Fruit fly (Drosophila melanogaster) whole organism, wandering third instar larva: ENCODE measurements around the gene tzn.
A peak's percentile ranks its signal among the peaks of the same experiment; 100 is the strongest.

Experiments used
- Abd-B ChIP-seq: fragments of >200 bp; optimal IDR thresholded peaks from 2 replicates; lab custom pipeline; 2017; ENCODE audit warnings: missing biosample characterization, missing genetic modification characterization
- CG32264 ChIP-seq: fragments of 200-800 bp; sonication (Bioruptor generic); optimal IDR thresholded peaks from 2 replicates; lab custom pipeline; 2016; ENCODE audit warnings: missing biosample characterization, missing genetic modification characterization
- CG9705 ChIP-seq: fragments of 200-800 bp; sonication (Bioruptor generic); optimal IDR thresholded peaks from 2 replicates; lab custom pipeline; 2018; ENCODE audit warnings: missing biosample characterization, mild to moderate bottlenecking, missing genetic modification characterization
- CrebA ChIP-seq: fragments of 200-800 bp; sonication (Bioruptor generic); optimal IDR thresholded peaks from 2 replicates; lab custom pipeline; 2016; ENCODE audit warnings: missing biosample characterization, mild to moderate bottlenecking, missing genetic modification characterization, borderline replicate concordance
- Dfd ChIP-seq: fragments of >200 bp; optimal IDR thresholded peaks from 2 replicates; lab custom pipeline; 2017; ENCODE audit warnings: missing biosample characterization, missing genetic modification characterization
- Dif ChIP-seq: fragments of 200-275, 200-300 bp; sonication (Bioruptor generic); optimal IDR thresholded peaks from 2 replicates; lab custom pipeline; 2018; ENCODE audit warnings: missing biosample characterization, missing genetic modification characterization; ENCODE audit not compliant: partially characterized antibody
- GATAd ChIP-seq: sonication (Bioruptor generic); optimal IDR thresholded peaks from 2 replicates; lab custom pipeline; 2016; ENCODE audit warnings: missing biosample characterization, missing genetic modification characterization
- HLH106 ChIP-seq: fragments of 200-800 bp; optimal IDR thresholded peaks from 3 replicates; lab custom pipeline; 2019; ENCODE audit warnings: missing biosample characterization, mild to moderate bottlenecking, missing genetic modification characterization, moderate library complexity
- Hnf4 ChIP-seq: fragments of 200-800 bp; sonication (Bioruptor generic); optimal IDR thresholded peaks from 2 replicates; lab custom pipeline; 2016; ENCODE audit warnings: missing biosample characterization, mild to moderate bottlenecking, missing genetic modification characterization
- Hr78 ChIP-seq: fragments of >200 bp; optimal IDR thresholded peaks from 2 replicates; lab custom pipeline; 2017; ENCODE audit warnings: missing biosample characterization, missing genetic modification characterization
- Hr83 ChIP-seq: fragments of 200-300 bp; sonication (Bioruptor generic); optimal IDR thresholded peaks from 2 replicates; lab custom pipeline; 2016; ENCODE audit warnings: missing biosample characterization, mild to moderate bottlenecking, missing genetic modification characterization, moderate library complexity; ENCODE audit not compliant: poor library complexity, severe bottlenecking
- Jra ChIP-seq: sonication (Bioruptor generic); optimal IDR thresholded peaks from 2 replicates; lab custom pipeline; 2016; ENCODE audit warnings: missing biosample characterization, missing genetic modification characterization
- Mio ChIP-seq: sonication (Bioruptor generic); optimal IDR thresholded peaks from 2 replicates; lab custom pipeline; 2016; ENCODE audit warnings: missing biosample characterization, missing genetic modification characterization
- Myc ChIP-seq: fragments of >200 bp; optimal IDR thresholded peaks from 2 replicates; lab custom pipeline; 2017
- N ChIP-seq: fragments of >200 bp; optimal IDR thresholded peaks from 2 replicates; lab custom pipeline; 2018; ENCODE audit warnings: missing biosample characterization, missing external identifiers, missing genetic modification characterization
- OdsH ChIP-seq: fragments of 200-800 bp; sonication (Bioruptor generic); optimal IDR thresholded peaks from 2 replicates; lab custom pipeline; 2016; ENCODE audit warnings: missing biosample characterization, mild to moderate bottlenecking, missing genetic modification characterization
- Rel ChIP-seq, 2 experiments: fragments of 200-800 bp; sonication (Bioruptor generic) in 1 of 2; optimal IDR thresholded peaks; 2 replicates in 1 of 2; 3 replicates in 1 of 2; lab custom pipeline; 2016 to 2019; ENCODE audit warnings: mild to moderate bottlenecking in 2 of 2, missing biosample characterization in 2 of 2, missing genetic modification characterization in 2 of 2, moderate library complexity in 1 of 2
- Sp1 ChIP-seq: fragments of 200-800 bp; sonication (Bioruptor generic); optimal IDR thresholded peaks from 3 replicates; lab custom pipeline; 2019; ENCODE audit warnings: missing biosample characterization, mild to moderate bottlenecking, missing genetic modification characterization, moderate library complexity
- Vsx2 ChIP-seq: fragments of 200-300, 225-300 bp; sonication (Bioruptor generic); optimal IDR thresholded peaks from 2 replicates; lab custom pipeline; 2018; ENCODE audit warnings: missing biosample characterization, missing genetic modification characterization; ENCODE audit not compliant: partially characterized antibody
- br ChIP-seq: fragments of 200-800 bp; sonication (Bioruptor generic); optimal IDR thresholded peaks from 2 replicates; lab custom pipeline; 2016; ENCODE audit warnings: missing biosample characterization, missing genetic modification characterization
- brk ChIP-seq: fragments of 200-800 bp; sonication (Bioruptor generic); optimal IDR thresholded peaks from 2 replicates; lab custom pipeline; 2016; ENCODE audit warnings: missing biosample characterization, mild to moderate bottlenecking, missing genetic modification characterization
- dl ChIP-seq, 2 experiments: fragments of 175-275, 200-275 bp in 1 of 2; fragments of 200-275 bp in 1 of 2; sonication (Bioruptor generic); optimal IDR thresholded peaks; lab custom pipeline; 2018; ENCODE audit warnings: mild to moderate bottlenecking in 2 of 2, missing biosample characterization in 2 of 2, missing genetic modification characterization in 2 of 2, moderate library complexity in 2 of 2; ENCODE audit not compliant: partially characterized antibody in 2 of 2, insufficient read depth in 1 of 2
- dmrt93B ChIP-seq: fragments of 200-800 bp; sonication (Bioruptor generic); optimal IDR thresholded peaks from 2 replicates; lab custom pipeline; 2018; ENCODE audit warnings: missing biosample characterization, mild to moderate bottlenecking, missing genetic modification characterization
- dsf ChIP-seq: sonication (Bioruptor generic); optimal IDR thresholded peaks from 2 replicates; lab custom pipeline; 2016; ENCODE audit warnings: missing biosample characterization, missing genetic modification characterization, borderline replicate concordance
- ey ChIP-seq: fragments of 200-800 bp; sonication (Bioruptor generic); optimal IDR thresholded peaks from 2 replicates; lab custom pipeline; 2016; ENCODE audit warnings: missing biosample characterization, missing genetic modification characterization
- foxo ChIP-seq, 2 experiments: fragments of 200-800 bp; sonication (Bioruptor generic); optimal IDR thresholded peaks; 2 replicates in 1 of 2; 3 replicates in 1 of 2; lab custom pipeline; 2016 to 2017; ENCODE audit warnings: missing biosample characterization in 2 of 2, missing genetic modification characterization in 2 of 2
- fru ChIP-seq: fragments of 200-800 bp; sonication (Bioruptor generic); optimal IDR thresholded peaks from 3 replicates; lab custom pipeline; 2016; ENCODE audit warnings: missing biosample characterization, mild to moderate bottlenecking, missing genetic modification characterization
- h ChIP-seq: fragments of 200-800 bp; sonication (Bioruptor generic); optimal IDR thresholded peaks from 3 replicates; lab custom pipeline; 2016; ENCODE audit warnings: missing biosample characterization, mild to moderate bottlenecking, missing genetic modification characterization
- jim ChIP-seq: fragments of 175-275, 200-325 bp; sonication (Bioruptor generic); optimal IDR thresholded peaks from 2 replicates; lab custom pipeline; 2016; ENCODE audit warnings: missing biosample characterization, mild to moderate bottlenecking, missing genetic modification characterization
- lola ChIP-seq: fragments of >200 bp; optimal IDR thresholded peaks from 2 replicates; lab custom pipeline; 2017; ENCODE audit warnings: missing biosample characterization, missing genetic modification characterization
- pan ChIP-seq: fragments of >200 bp; optimal IDR thresholded peaks from 2 replicates; lab custom pipeline; 2017
- psq ChIP-seq: fragments of 200-800 bp; sonication (Bioruptor generic); optimal IDR thresholded peaks from 3 replicates; lab custom pipeline; 2017; ENCODE audit warnings: missing biosample characterization, mild to moderate bottlenecking, missing genetic modification characterization, moderate library complexity
- rgr ChIP-seq: fragments of 200-800 bp; sonication (Bioruptor generic); optimal IDR thresholded peaks from 3 replicates; lab custom pipeline; 2016; ENCODE audit warnings: missing biosample characterization, mild to moderate bottlenecking, missing genetic modification characterization
- sage ChIP-seq: fragments of 200-800 bp; sonication (Bioruptor generic); optimal IDR thresholded peaks from 2 replicates; lab custom pipeline; 2016; ENCODE audit warnings: missing biosample characterization, mild to moderate bottlenecking, missing genetic modification characterization
- sv ChIP-seq: fragments of 200-800 bp; sonication (Bioruptor generic); optimal IDR thresholded peaks from 3 replicates; lab custom pipeline; 2016; ENCODE audit warnings: missing biosample characterization, missing genetic modification characterization
- tai ChIP-seq: sonication (Bioruptor generic); optimal IDR thresholded peaks from 2 replicates; lab custom pipeline; 2016; ENCODE audit warnings: missing biosample characterization, missing genetic modification characterization
- usp ChIP-seq: fragments of >200 bp; optimal IDR thresholded peaks from 2 replicates; lab custom pipeline; 2017; ENCODE audit warnings: missing biosample characterization, missing genetic modification characterization
- woc ChIP-seq: sonication (Bioruptor generic); optimal IDR thresholded peaks from 2 replicates; lab custom pipeline; 2016; ENCODE audit warnings: missing biosample characterization, mild to moderate bottlenecking, missing genetic modification characterization

tzn gene

dm6 chr3L:20771891-20772646, 26.4 kb upstream of the tzn start:
- TF ChIP-seq CrebA (GFP tag; lab: Kevin White, UChicago): no peak
- no peak for TF ChIP-seq N
- peak; percentile 78 for TF ChIP-seq OdsH (GFP tag; lab: Kevin White, UChicago)
- no peak for TF ChIP-seq pan (lab: Kevin White, UChicago)
- TF ChIP-seq psq (GFP tag; lab: Kevin White, UChicago): peak; percentile 53
- TF ChIP-seq Hr78 (GFP tag; lab: Kevin White, UChicago): no peak
- TF ChIP-seq Mio (GFP tag; lab: Kevin White, UChicago): no peak
- no peak for TF ChIP-seq jim (GFP tag; lab: Kevin White, UChicago)
- peak; percentile 55 for TF ChIP-seq sv (GFP tag; lab: Kevin White, UChicago)
- peak; percentile 67 for TF ChIP-seq woc (GFP tag; lab: Kevin White, UChicago)
- no peak for TF ChIP-seq brk (GFP tag; lab: Kevin White, UChicago)
- TF ChIP-seq Hnf4 (GFP tag; lab: Kevin White, UChicago): peak; percentile 73
- TF ChIP-seq foxo (GFP tag; optimal IDR thresholded peaks at IDR 0.05; lab: Kevin White, UChicago): peak in 1 of 2 experiments; percentile 80
- no peak for TF ChIP-seq Abd-B (GFP tag; lab: Kevin White, UChicago)
- peak; percentile 72 for TF ChIP-seq br (GFP tag; lab: Kevin White, UChicago)
- TF ChIP-seq ey (GFP tag; lab: Kevin White, UChicago): peak; percentile 71
- no peak for TF ChIP-seq usp (GFP tag; lab: Kevin White, UChicago)
- TF ChIP-seq tai (GFP tag; lab: Kevin White, UChicago): no peak
- peak; percentile 80 for TF ChIP-seq fru
- no peak for TF ChIP-seq Vsx2 (GFP tag; lab: Kevin White, UChicago)
- TF ChIP-seq HLH106: peak; percentile 68
- no peak for TF ChIP-seq CG32264 (GFP tag; lab: Kevin White, UChicago)
- peak; percentile 41 for TF ChIP-seq dmrt93B
- no peak for TF ChIP-seq Rel (GFP tag; optimal IDR thresholded peaks at IDR 0.05; lab: Kevin White, UChicago)
- TF ChIP-seq Rel (tag; optimal IDR thresholded peaks at IDR 0.05; lab: Kevin White, UChicago): no peak
- TF ChIP-seq sage (GFP tag; lab: Kevin White, UChicago): peak; percentile 65
- TF ChIP-seq dl (GFP tag; optimal IDR thresholded peaks at IDR 0.05; lab: Kevin White, UChicago; ENCODE audit: insufficient read depth in 1 of 2, partially characterized antibody in 2 of 2): no peak
- peak; percentile 46 for TF ChIP-seq Sp1
- no peak for TF ChIP-seq lola (GFP tag; lab: Kevin White, UChicago)
- TF ChIP-seq GATAd: no peak
- TF ChIP-seq Dif: no peak
- TF ChIP-seq dsf (GFP tag; lab: Kevin White, UChicago): no peak
- TF ChIP-seq CG9705 (GFP tag; lab: Kevin White, UChicago): no peak
- TF ChIP-seq Myc (lab: Kevin White, UChicago): peak; percentile 76
- peak; percentile 75 for TF ChIP-seq h (GFP tag; lab: Kevin White, UChicago)
- TF ChIP-seq Jra (GFP tag; lab: Kevin White, UChicago): peak; percentile 55
- no peak for TF ChIP-seq Dfd
- TF ChIP-seq rgr (GFP tag; lab: Kevin White, UChicago): peak; percentile 78
- peak; percentile 31 for TF ChIP-seq Hr83

dm6 chr3L:20772647-20773015, 25.8 kb upstream of the tzn start:
- TF ChIP-seq usp (GFP tag; lab: Kevin White, UChicago) (no peak), dsf (GFP tag; lab: Kevin White, UChicago) (no peak), brk (GFP tag; lab: Kevin White, UChicago) (no peak), woc (GFP tag; lab: Kevin White, UChicago) (no peak), foxo (GFP tag; optimal IDR thresholded peaks at IDR 0.05; lab: Kevin White, UChicago) (no peak), CG32264 (GFP tag; lab: Kevin White, UChicago) (no peak), Dfd (no peak), Hr83 (no peak), sage (GFP tag; lab: Kevin White, UChicago) (no peak), Myc (lab: Kevin White, UChicago) (no peak), lola (GFP tag; lab: Kevin White, UChicago) (no peak)
